Worm (Caenorhabditis elegans): ENCODE measurements around the gene C18A3.11.

DNA sequence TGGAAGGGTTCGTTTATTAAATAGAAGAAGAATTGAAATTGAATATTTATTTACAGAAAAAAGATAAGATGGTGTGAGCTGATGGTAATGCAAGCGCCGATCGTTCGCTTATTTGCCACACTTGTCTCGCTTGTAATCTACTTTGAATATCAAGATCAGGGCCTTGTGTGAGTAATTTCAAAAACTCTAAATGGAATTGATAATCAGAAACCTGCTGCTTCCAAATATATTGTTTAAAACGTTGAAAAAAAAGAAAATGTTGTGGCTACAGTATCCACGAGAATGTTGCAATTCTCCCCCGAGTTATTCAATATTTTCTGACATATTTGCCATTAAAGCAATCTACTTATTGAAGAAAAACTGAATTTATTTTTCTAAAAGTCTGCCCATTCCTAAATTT, 20.0 kb upstream of the C18A3.11 start:
- TF ChIP-seq lin-35 (GFP tag; optimal IDR thresholded peaks at IDR 0.05): no peak
- no peak for TF ChIP-seq aptf-2 (GFP tag; conservative IDR thresholded peaks at IDR 0.05)
- no peak for TF ChIP-seq K11D2.4 (GFP tag; IDR thresholded peaks at IDR 0.05)
- TF ChIP-seq him-1 (tag; optimal IDR thresholded peaks at IDR 0.05): no peak
- no peak for TF ChIP-seq unc-62 (GFP tag; optimal IDR thresholded peaks at IDR 0.05)
- no peak for TF ChIP-seq ama-1 (optimal IDR thresholded peaks at IDR 0.05)
- no peak for TF ChIP-seq ama-1 (GFP tag; optimal IDR thresholded peaks at IDR 0.05)
- TF ChIP-seq ceh-40 (GFP tag; IDR thresholded peaks at IDR 0.05): no peak
- TF ChIP-seq lsy-27 (tag; optimal IDR thresholded peaks at IDR 0.05; ENCODE audit: borderline replicate concordance, insufficient read depth): no peak
- TF ChIP-seq die-1 (tag; optimal IDR thresholded peaks at IDR 0.05): no peak
- no peak for TF ChIP-seq tlf-1 (GFP tag; optimal IDR thresholded peaks at IDR 0.05)
- TF ChIP-seq pha-4 (tag; optimal IDR thresholded peaks at IDR 0.05): no peak
